Worm (Caenorhabditis elegans): ENCODE data around the gene C25E10.7.

Gene C25E10.7

ce11 chrV:9088758-9089157, 37.8 kb upstream of the C25E10.7 start:
- TF ChIP-seq lin-26 (GFP tag; IDR thresholded peaks at IDR 0.05) (peak; percentile 37; the same call in 1 of the 2 replicates), egrh-3 (GFP tag; IDR thresholded peaks at IDR 0.05) (0 out of 2 replicates have a peak, but pooled peaks have one; percentile 19), dox-1 (GFP tag; IDR thresholded peaks at IDR 0.05) (peak; percentile 87), lsl-1 (GFP tag; optimal IDR thresholded peaks at IDR 0.05) (no peak), unc-62 (GFP tag; optimal IDR thresholded peaks at IDR 0.05) (no peak), hmg-20 (GFP tag; IDR thresholded peaks at IDR 0.05) (no peak), nhr-120 (GFP tag; IDR thresholded peaks at IDR 0.05) (no peak), ceh-100 (GFP tag; IDR thresholded peaks at IDR 0.05) (peak; percentile 14; the same call in 1 of the 2 replicates), hlh-12 (tag; optimal IDR thresholded peaks at IDR 0.05) (no peak), ceh-58 (GFP tag; IDR thresholded peaks at IDR 0.05) (no peak), lin-54 (GFP tag; optimal IDR thresholded peaks at IDR 0.05) (peak; percentile 4), rcor-1 (GFP tag; IDR thresholded peaks at IDR 0.05) (no peak), bed-1 (GFP tag; IDR thresholded peaks at IDR 0.05) (no peak), K12H6.12 (tag; optimal IDR thresholded peaks at IDR 0.05) (peak; percentile 24), pbrm-1 (GFP tag; IDR thresholded peaks at IDR 0.05) (0 out of 2 replicates have a peak, but pooled peaks have one; percentile 52), F23B12.7 (tag; optimal IDR thresholded peaks at IDR 0.05; ENCODE audit: insufficient read depth) (no peak), tbp1 (GFP tag; optimal IDR thresholded peaks at IDR 0.05) (peak; percentile 21), hmg-1.2 (GFP tag; IDR thresholded peaks at IDR 0.05) (peak; percentile 34; the same call in 1 of the 2 replicates), cebp-2 (GFP tag; IDR thresholded peaks at IDR 0.05) (0 out of 2 replicates have a peak, but pooled peaks have one; percentile 5), madf-3 (GFP tag; IDR thresholded peaks at IDR 0.05) (no peak), ztf-6 (GFP tag; IDR thresholded peaks at IDR 0.05) (no peak), repo-1 (tag; optimal IDR thresholded peaks at IDR 0.05) (peak; percentile 10), egl-44 (GFP tag; IDR thresholded peaks at IDR 0.05) (0 out of 2 replicates have a peak, but pooled peaks have one; percentile 20), cebp-1 (GFP tag; IDR thresholded peaks at IDR 0.05) (no peak), cebp-1 (tag; optimal IDR thresholded peaks at IDR 0.05) (peak; percentile 10), T26A5.8 (tag; optimal IDR thresholded peaks at IDR 0.05) (no peak), zim-3 (tag; optimal IDR thresholded peaks at IDR 0.05) (peak; percentile 18), nfyb-1 (GFP tag; IDR thresholded peaks at IDR 0.05) (peak; percentile 32), ama-1 (optimal IDR thresholded peaks at IDR 0.05) (peak; percentile 82), ama-1 (GFP tag; optimal IDR thresholded peaks at IDR 0.05) (no peak), C17E4.6 (GFP tag; IDR thresholded peaks at IDR 0.05) (no peak), F33H1.4 (GFP tag; IDR thresholded peaks at IDR 0.05) (no peak), ztf-26 (tag; optimal IDR thresholded peaks at IDR 0.05) (peak; percentile 48), aptf-3 (GFP tag; IDR thresholded peaks at IDR 0.05) (0 out of 2 replicates have a peak, but pooled peaks have one; percentile 53), sptf-2 (GFP tag; optimal IDR thresholded peaks at IDR 0.05) (no peak), ceh-40 (GFP tag; IDR thresholded peaks at IDR 0.05) (peak; percentile 69; the same call in 1 of the 2 replicates), let-607 (tag; optimal IDR thresholded peaks at IDR 0.05) (peak in 1 of 2 experiments; percentile 19)

- TF ChIP-seq attf-6 (GFP tag; IDR thresholded peaks at IDR 0.05), result peak; percentile 89
- TF ChIP-seq snpc-1.1 (tag; optimal IDR thresholded peaks at IDR 0.05; ENCODE audit: insufficient read depth), result peak; percentile 5
- peak; percentile 22; the same call in 1 of the 2 replicates for TF ChIP-seq mcd-1 (GFP tag; IDR thresholded peaks at IDR 0.05)
- peak; percentile 89 for TF ChIP-seq dox-1 (GFP tag; IDR thresholded peaks at IDR 0.05)
- TF ChIP-seq ekl-4 (GFP tag; IDR thresholded peaks at IDR 0.05), result peak; percentile 76
- TF ChIP-seq hmg-1.2 (GFP tag; IDR thresholded peaks at IDR 0.05), result peak; percentile 21; the same call in 1 of the 2 replicates
- TF ChIP-seq madf-6 (GFP tag; IDR thresholded peaks at IDR 0.05), result peak; percentile 52; the same call in 1 of the 2 replicates
- peak; percentile 70; the same call in 1 of the 2 replicates for TF ChIP-seq egl-44 (GFP tag; IDR thresholded peaks at IDR 0.05)
- TF ChIP-seq Y56A3A.18 (GFP tag; IDR thresholded peaks at IDR 0.05), result 0 out of 2 replicates have a peak, but pooled peaks have one; percentile 29
- peak; percentile 54; the same call in 1 of the 2 replicates for TF ChIP-seq nfyb-1 (GFP tag; IDR thresholded peaks at IDR 0.05)
- TF ChIP-seq madf-3 (GFP tag; IDR thresholded peaks at IDR 0.05), result 0 out of 2 replicates have a peak, but pooled peaks have one; percentile 21
- TF ChIP-seq ceh-100 (GFP tag; IDR thresholded peaks at IDR 0.05), result 0 out of 2 replicates have a peak, but pooled peaks have one; percentile 21
- TF ChIP-seq ceh-40 (GFP tag; IDR thresholded peaks at IDR 0.05), result peak; percentile 24; the same call in 1 of the 2 replicates
- TF ChIP-seq pbrm-1 (GFP tag; IDR thresholded peaks at IDR 0.05), result 0 out of 2 replicates have a peak, but pooled peaks have one; percentile 15
Measured at ce11 chrV:9086650-9087049, 35.6 kb upstream of the C25E10.7 start.
